Fruit fly (Drosophila melanogaster): ENCODE measurements around the gene Dip-C.
A peak's percentile ranks its signal among the peaks of the same experiment; 100 is the strongest.

The Dip-C gene

DNA sequence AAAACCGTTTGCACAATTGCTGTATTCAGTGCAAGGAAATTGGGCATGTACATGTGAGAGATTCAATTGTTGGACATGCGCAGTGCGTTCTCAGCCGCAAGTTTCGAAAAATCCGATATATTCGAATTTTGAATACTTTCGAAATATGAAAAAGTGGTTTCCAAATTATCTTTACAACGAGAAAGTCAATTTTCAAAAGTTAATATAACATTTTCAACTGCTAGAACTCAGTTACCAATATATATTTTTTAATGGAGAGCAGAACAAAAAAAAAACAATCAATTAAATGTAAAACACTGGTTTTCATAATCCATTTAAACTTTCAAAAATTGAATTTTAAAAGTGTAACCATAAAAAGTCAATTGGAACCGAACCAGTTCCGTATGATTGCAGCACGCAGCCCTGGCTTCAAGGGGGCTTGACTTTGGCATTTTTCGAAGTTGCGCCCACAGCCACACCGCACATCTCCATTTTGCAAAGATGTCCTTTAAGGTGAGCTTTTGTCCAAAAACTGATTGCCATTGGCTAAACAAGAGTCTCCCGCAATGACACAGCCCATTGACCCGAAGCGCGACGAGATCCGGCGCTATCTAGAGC lies 8.9 kb upstream of the Dip-C start, which contains the start of the genes Scgbeta and CG17202 (continued):
- TF ChIP-seq Doc3 (GFP tag; IDR thresholded peaks at IDR 0.05; ENCODE audit: partially characterized antibody), result no peak
- TF ChIP-seq CG15269 (tag; optimal IDR thresholded peaks at IDR 0.05), result no peak
- TF ChIP-seq CG15073 (GFP tag; optimal IDR thresholded peaks at IDR 0.05), result no peak
- no peak for TF ChIP-seq Xrp1 (GFP tag; IDR thresholded peaks at IDR 0.05)
- no peak for TF ChIP-seq CG14441 (GFP tag; IDR thresholded peaks at IDR 0.05)
- TF ChIP-seq CG10565 (GFP tag; optimal IDR thresholded peaks at IDR 0.05), result no peak
- TF ChIP-seq CG13894 (tag; optimal IDR thresholded peaks at IDR 0.05), result no peak
- no peak for TF ChIP-seq Sox100B (GFP tag; optimal IDR thresholded peaks at IDR 0.05)
- no peak for TF ChIP-seq TFAM (GFP tag; optimal IDR thresholded peaks at IDR 0.05)
- no peak for TF ChIP-seq CG18764 (GFP tag; optimal IDR thresholded peaks at IDR 0.05)
- no peak for TF ChIP-seq her (GFP tag; optimal IDR thresholded peaks at IDR 0.05)
- no peak for TF ChIP-seq CG8478 (optimal IDR thresholded peaks at IDR 0.05)
- no peak for TF ChIP-seq CG2129 (GFP tag; IDR thresholded peaks at IDR 0.05; ENCODE audit: partially characterized antibody)
- TF ChIP-seq Vsx1 (GFP tag; optimal IDR thresholded peaks at IDR 0.05), result no peak
- no peak for TF ChIP-seq CG12769 (tag; optimal IDR thresholded peaks at IDR 0.05)
- no peak for TF ChIP-seq p53 (GFP tag; optimal IDR thresholded peaks at IDR 0.05)
- no peak for TF ChIP-seq chm (GFP tag; IDR thresholded peaks at IDR 0.05)
- no peak for TF ChIP-seq Mrtf (GFP tag; IDR thresholded peaks at IDR 0.05)
- 0 out of 3 replicates have a peak, but pooled peaks have one; percentile 22 for TF ChIP-seq Opbp (GFP tag; IDR thresholded peaks at IDR 0.05; ENCODE audit: partially characterized antibody)
- no peak for TF ChIP-seq kah (GFP tag; optimal IDR thresholded peaks at IDR 0.05)
- TF ChIP-seq Poxn (GFP tag; IDR thresholded peaks at IDR 0.05), result no peak
- TF ChIP-seq CG1233 (GFP tag; optimal IDR thresholded peaks at IDR 0.05), result no peak
- no peak for TF ChIP-seq lov (optimal IDR thresholded peaks at IDR 0.05)
- TF ChIP-seq lov (GFP tag; IDR thresholded peaks at IDR 0.05), result no peak
- no peak for TF ChIP-seq Hr51 (GFP tag; optimal IDR thresholded peaks at IDR 0.05)
- no peak for TF ChIP-seq pan (optimal IDR thresholded peaks at IDR 0.05)
- TF ChIP-seq pan (GFP tag; optimal IDR thresholded peaks at IDR 0.05 in 1 of 2, IDR thresholded peaks at IDR 0.05 in 1 of 2), result no peak
- TF ChIP-seq CG17612 (GFP tag; IDR thresholded peaks at IDR 0.05), result no peak
- TF ChIP-seq tup (GFP tag; optimal IDR thresholded peaks at IDR 0.05), result no peak
- no peak for TF ChIP-seq ham (GFP tag; IDR thresholded peaks at IDR 0.05)
- no peak for TF ChIP-seq CG10462 (GFP tag; optimal IDR thresholded peaks at IDR 0.05)
- no peak for TF ChIP-seq Taf1 (GFP tag; IDR thresholded peaks at IDR 0.05)
- TF ChIP-seq gcm (GFP tag; optimal IDR thresholded peaks at IDR 0.05), result no peak
- TF ChIP-seq psq (GFP tag; optimal IDR thresholded peaks at IDR 0.05), result no peak
- no peak for TF ChIP-seq Elba2 (GFP tag; optimal IDR thresholded peaks at IDR 0.05)
- peak; percentile 2 for TF ChIP-seq CG11398 (GFP tag; optimal IDR thresholded peaks at IDR 0.05)
- no peak for TF ChIP-seq CG8290 (GFP tag; optimal IDR thresholded peaks at IDR 0.05)
- no peak for TF ChIP-seq CG8290 (tag; optimal IDR thresholded peaks at IDR 0.05)
- TF ChIP-seq vfl (GFP tag; optimal IDR thresholded peaks at IDR 0.05), result no peak
- no peak for TF ChIP-seq Bdp1 (GFP tag; optimal IDR thresholded peaks at IDR 0.05)
- no peak for TF ChIP-seq Gug (GFP tag; IDR thresholded peaks at IDR 0.05)
- no peak for TF ChIP-seq wdn (GFP tag; IDR thresholded peaks at IDR 0.05)
- TF ChIP-seq ci (GFP tag; IDR thresholded peaks at IDR 0.05), result 0 out of 3 replicates have a peak, but pooled peaks have one; percentile 29
- TF ChIP-seq CG7745 (tag; optimal IDR thresholded peaks at IDR 0.05), result no peak
- no peak for TF ChIP-seq ato (GFP tag; IDR thresholded peaks at IDR 0.05; ENCODE audit: partially characterized antibody)
- no peak for TF ChIP-seq cwo (GFP tag; optimal IDR thresholded peaks at IDR 0.05)
- TF ChIP-seq CG7357 (GFP tag; IDR thresholded peaks at IDR 0.05), result no peak
- peak in 1 of 2 experiments; percentile 11 for TF ChIP-seq crp (GFP tag; optimal IDR thresholded peaks at IDR 0.05)
- TF ChIP-seq sd (tag; optimal IDR thresholded peaks at IDR 0.05), result no peak
- no peak for TF ChIP-seq sens (GFP tag)
- TF ChIP-seq CG4282 (GFP tag; optimal IDR thresholded peaks at IDR 0.05), result no peak
- TF ChIP-seq CG7271 (tag; optimal IDR thresholded peaks at IDR 0.05), result no peak
